Fruit fly (Drosophila melanogaster) whole organism, wandering third instar larva: ENCODE results near the gene Cyp4ac2.

ENCODE experiments used
- Abd-B ChIP-seq: fragments of >200 bp; optimal IDR thresholded peaks from 2 replicates; lab custom pipeline; 2017; ENCODE audit warnings: missing biosample characterization, missing genetic modification characterization
- Jra ChIP-seq: sonication (Bioruptor generic); optimal IDR thresholded peaks from 2 replicates; lab custom pipeline; 2016; ENCODE audit warnings: missing biosample characterization, missing genetic modification characterization
- Rel ChIP-seq, 2 experiments: fragments of 200-800 bp; sonication (Bioruptor generic) in 1 of 2; optimal IDR thresholded peaks; 2 replicates in 1 of 2; 3 replicates in 1 of 2; lab custom pipeline; 2016 to 2019; ENCODE audit warnings: mild to moderate bottlenecking in 2 of 2, missing biosample characterization in 2 of 2, missing genetic modification characterization in 2 of 2, moderate library complexity in 1 of 2
- Sp1 ChIP-seq: fragments of 200-800 bp; sonication (Bioruptor generic); optimal IDR thresholded peaks from 3 replicates; lab custom pipeline; 2019; ENCODE audit warnings: missing biosample characterization, mild to moderate bottlenecking, missing genetic modification characterization, moderate library complexity
- Vsx2 ChIP-seq: fragments of 200-300, 225-300 bp; sonication (Bioruptor generic); optimal IDR thresholded peaks from 2 replicates; lab custom pipeline; 2018; ENCODE audit warnings: missing biosample characterization, missing genetic modification characterization; ENCODE audit not compliant: partially characterized antibody
- br ChIP-seq: fragments of 200-800 bp; sonication (Bioruptor generic); optimal IDR thresholded peaks from 2 replicates; lab custom pipeline; 2016; ENCODE audit warnings: missing biosample characterization, missing genetic modification characterization
- fru ChIP-seq: fragments of 200-800 bp; sonication (Bioruptor generic); optimal IDR thresholded peaks from 3 replicates; lab custom pipeline; 2016; ENCODE audit warnings: missing biosample characterization, mild to moderate bottlenecking, missing genetic modification characterization
- h ChIP-seq: fragments of 200-800 bp; sonication (Bioruptor generic); optimal IDR thresholded peaks from 3 replicates; lab custom pipeline; 2016; ENCODE audit warnings: missing biosample characterization, mild to moderate bottlenecking, missing genetic modification characterization
- jim ChIP-seq: fragments of 175-275, 200-325 bp; sonication (Bioruptor generic); optimal IDR thresholded peaks from 2 replicates; lab custom pipeline; 2016; ENCODE audit warnings: missing biosample characterization, mild to moderate bottlenecking, missing genetic modification characterization
- pan ChIP-seq: fragments of >200 bp; optimal IDR thresholded peaks from 2 replicates; lab custom pipeline; 2017
- psq ChIP-seq: fragments of 200-800 bp; sonication (Bioruptor generic); optimal IDR thresholded peaks from 3 replicates; lab custom pipeline; 2017; ENCODE audit warnings: missing biosample characterization, mild to moderate bottlenecking, missing genetic modification characterization, moderate library complexity
- tai ChIP-seq: sonication (Bioruptor generic); optimal IDR thresholded peaks from 2 replicates; lab custom pipeline; 2016; ENCODE audit warnings: missing biosample characterization, missing genetic modification characterization

DNA sequence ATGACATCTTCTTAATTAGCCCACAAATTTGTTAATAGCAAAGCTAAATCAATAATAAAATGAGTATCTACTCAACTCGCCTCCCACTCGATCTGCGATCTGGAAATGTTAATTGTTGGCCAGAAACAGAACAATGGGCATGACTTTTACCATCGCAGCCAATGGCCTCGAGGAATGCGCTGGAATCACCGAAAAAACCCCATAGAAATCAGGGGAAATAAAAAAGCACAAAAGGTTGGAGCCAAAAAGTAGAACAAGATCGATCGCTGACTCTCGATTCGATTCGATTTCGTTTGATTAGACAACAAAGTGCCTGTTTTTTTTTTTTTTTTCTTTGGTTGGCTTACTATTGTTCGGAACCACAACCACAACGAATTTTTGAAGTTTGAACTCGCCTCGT lies 17.6 kb upstream of the Cyp4ac2 start:
- TF ChIP-seq Vsx2 (GFP tag; lab: Kevin White, UChicago) (no peak), pan (lab: Kevin White, UChicago) (no peak), jim (GFP tag; lab: Kevin White, UChicago) (no peak), br (GFP tag; lab: Kevin White, UChicago) (no peak), Rel (GFP tag; optimal IDR thresholded peaks at IDR 0.05; lab: Kevin White, UChicago) (no peak), Rel (tag; optimal IDR thresholded peaks at IDR 0.05; lab: Kevin White, UChicago) (peak; percentile 80), Abd-B (GFP tag; lab: Kevin White, UChicago) (no peak), h (GFP tag; lab: Kevin White, UChicago) (no peak), psq (GFP tag; lab: Kevin White, UChicago) (no peak), Jra (GFP tag; lab: Kevin White, UChicago) (no peak), Sp1 (GFP tag; lab: Kevin White, UChicago) (no peak), tai (GFP tag; lab: Kevin White, UChicago) (no peak), fru (GFP tag; lab: Kevin White, UChicago) (no peak)
